Fruit fly (Drosophila melanogaster) whole organism, prepupa: ENCODE measurements around the gene CG15522.

Experiments used
- CG10631 ChIP-seq: fragments of 200-800 bp; sonication (Bioruptor generic); optimal IDR thresholded peaks from 2 replicates; lab custom pipeline; 2016; ENCODE audit warnings: missing biosample characterization, missing genetic modification characterization
- CG10669 ChIP-seq: fragments of 200-800 bp; sonication (Bioruptor generic); optimal IDR thresholded peaks from 3 replicates; lab custom pipeline; 2018; ENCODE audit warnings: missing biosample characterization, mild to moderate bottlenecking, missing genetic modification characterization, moderate library complexity
- CG11294 ChIP-seq: fragments of 200-800 bp; sonication (Bioruptor generic); IDR thresholded peaks from 2 replicates; pipeline ENCODE4 v1.3.6; 2022; ENCODE audit warnings: missing biosample characterization, missing genetic modification characterization
- CG11762 ChIP-seq: fragments of 200-800 bp; sonication (Bioruptor generic); optimal IDR thresholded peaks from 3 replicates; lab custom pipeline; 2016; ENCODE audit warnings: missing biosample characterization, missing genetic modification characterization; ENCODE audit not compliant: insufficient read depth
- CG11902 ChIP-seq: fragments of 200-800 bp; sonication (Bioruptor generic); optimal IDR thresholded peaks from 3 replicates; lab custom pipeline; 2016; ENCODE audit warnings: missing biosample characterization, missing genetic modification characterization
- CG15336 ChIP-seq: fragments of 200-800 bp; sonication (Bioruptor generic); IDR thresholded peaks from 2 replicates; pipeline ENCODE4 v1.3.6; 2022; ENCODE audit warnings: missing biosample characterization, missing genetic modification characterization
- CG1621 ChIP-seq: fragments of 200-800 bp; sonication (Bioruptor generic); optimal IDR thresholded peaks from 3 replicates; lab custom pipeline; 2018; ENCODE audit warnings: missing biosample characterization, mild to moderate bottlenecking, missing genetic modification characterization
- CG16779 ChIP-seq: fragments of 200-800 bp; sonication (Bioruptor generic); optimal IDR thresholded peaks from 3 replicates; lab custom pipeline; 2017; ENCODE audit warnings: missing biosample characterization, mild to moderate bottlenecking, missing genetic modification characterization
- CG3032 ChIP-seq: fragments of 200-800 bp; optimal IDR thresholded peaks from 2 replicates; lab custom pipeline; 2019; ENCODE audit warnings: missing biosample characterization, mild to moderate bottlenecking, missing genetic modification characterization, moderate library complexity
- CG31627 ChIP-seq: fragments of 200-800 bp; sonication (Bioruptor generic); optimal IDR thresholded peaks from 3 replicates; lab custom pipeline; 2016; ENCODE audit warnings: missing biosample characterization, missing genetic modification characterization
- CG32006 ChIP-seq: fragments of 200-800 bp; sonication (Bioruptor generic); optimal IDR thresholded peaks from 3 replicates; lab custom pipeline; 2017; ENCODE audit warnings: missing biosample characterization, mild to moderate bottlenecking, missing genetic modification characterization
- CG34406 ChIP-seq: fragments of 200-800 bp; sonication (Bioruptor generic); optimal IDR thresholded peaks from 3 replicates; lab custom pipeline; 2016; ENCODE audit warnings: missing biosample characterization, missing genetic modification characterization
- CG3919 ChIP-seq: fragments of 200-800 bp; sonication (Bioruptor generic); optimal IDR thresholded peaks from 3 replicates; lab custom pipeline; 2016; ENCODE audit warnings: missing biosample characterization, missing genetic modification characterization
- CG4318 ChIP-seq: fragments of 200-800 bp; sonication (Bioruptor generic); optimal IDR thresholded peaks from 3 replicates; lab custom pipeline; 2017; ENCODE audit warnings: missing biosample characterization, mild to moderate bottlenecking, missing genetic modification characterization
- CG6163 ChIP-seq: fragments of 200-800 bp; sonication (Bioruptor generic); IDR thresholded peaks from 3 replicates; pipeline ENCODE4 v1.3.6; 2022; ENCODE audit warnings: missing biosample characterization, missing genetic modification characterization
- CG6276 ChIP-seq: fragments of 200-800 bp; sonication (Bioruptor generic); optimal IDR thresholded peaks from 2 replicates; lab custom pipeline; 2017; ENCODE audit warnings: missing biosample characterization, mild to moderate bottlenecking, missing genetic modification characterization
- CG6792 ChIP-seq: fragments of 200-800 bp; sonication (Bioruptor generic); optimal IDR thresholded peaks from 3 replicates; lab custom pipeline; 2016; ENCODE audit warnings: missing biosample characterization, missing genetic modification characterization
- CG6808 ChIP-seq: fragments of 200-800 bp; sonication (Bioruptor generic); optimal IDR thresholded peaks from 3 replicates; lab custom pipeline; 2017; ENCODE audit warnings: missing biosample characterization, missing genetic modification characterization, mild to moderate bottlenecking, moderate library complexity, missing genetic modification reagents
- CG6854 ChIP-seq: fragments of 200-800 bp; sonication (Bioruptor generic); optimal IDR thresholded peaks from 2 replicates; lab custom pipeline; 2017; ENCODE audit warnings: missing biosample characterization, mild to moderate bottlenecking, missing genetic modification characterization
- CG7368 ChIP-seq: fragments of 200-800 bp; sonication (Bioruptor generic); optimal IDR thresholded peaks from 3 replicates; lab custom pipeline; 2016; ENCODE audit warnings: missing biosample characterization, missing genetic modification characterization
- CG8119 ChIP-seq: fragments of 200-800 bp; sonication (Bioruptor generic); IDR thresholded peaks from 3 replicates; pipeline ENCODE4 v1.3.6; 2022; ENCODE audit warnings: missing biosample characterization, missing genetic modification characterization
- CG8319 ChIP-seq: fragments of 200-800 bp; sonication (Bioruptor generic); optimal IDR thresholded peaks from 3 replicates; lab custom pipeline; 2016; ENCODE audit warnings: missing biosample characterization, missing genetic modification characterization
- CG8632 ChIP-seq: fragments of 200-800 bp; sonication (Bioruptor generic); optimal IDR thresholded peaks from 3 replicates; lab custom pipeline; 2016; ENCODE audit warnings: missing biosample characterization, missing genetic modification characterization
- CG9139 ChIP-seq: fragments of 200-800 bp; sonication (Bioruptor generic); optimal IDR thresholded peaks from 3 replicates; lab custom pipeline; 2017; ENCODE audit warnings: missing biosample characterization, mild to moderate bottlenecking, missing genetic modification characterization
- Eip78C ChIP-seq: fragments of 200-800 bp; sonication (Bioruptor generic); peaks from one replicate; lab custom pipeline; 2016; ENCODE audit warnings: missing biosample characterization, missing genetic modification characterization
- Eip93F ChIP-seq: fragments of 200-800 bp; sonication (Bioruptor generic); optimal IDR thresholded peaks from 2 replicates; lab custom pipeline; 2016; ENCODE audit warnings: missing biosample characterization, mild to moderate bottlenecking, missing genetic modification characterization
- Ets21C ChIP-seq: fragments of 200-800 bp; sonication (Bioruptor generic); optimal IDR thresholded peaks from 3 replicates; lab custom pipeline; 2016; ENCODE audit warnings: missing biosample characterization, missing genetic modification characterization
- Ets96B ChIP-seq: fragments of 200-800 bp; optimal IDR thresholded peaks from 2 replicates; lab custom pipeline; 2019; ENCODE audit warnings: missing biosample characterization, mild to moderate bottlenecking, missing genetic modification characterization, moderate library complexity
- Gug ChIP-seq: fragments of 200-800 bp; sonication (Bioruptor generic); IDR thresholded peaks from 2 replicates; pipeline ENCODE4 v1.3.6; 2022; ENCODE audit warnings: missing biosample characterization, missing genetic modification characterization
- Hr39 ChIP-seq: fragments of 200-800 bp; sonication (Bioruptor generic); optimal IDR thresholded peaks from 2 replicates; lab custom pipeline; 2016; ENCODE audit warnings: missing biosample characterization, missing genetic modification characterization
- Hr4 ChIP-seq: fragments of 200-800 bp; sonication (Bioruptor generic); optimal IDR thresholded peaks from 3 replicates; lab custom pipeline; 2016; ENCODE audit warnings: missing biosample characterization, missing genetic modification characterization
- Lpt ChIP-seq: fragments of 200-800 bp; sonication (Bioruptor generic); optimal IDR thresholded peaks from 3 replicates; lab custom pipeline; 2016; ENCODE audit warnings: missing biosample characterization, missing genetic modification characterization
- Met ChIP-seq: fragments of 200-800 bp; sonication (Bioruptor generic); optimal IDR thresholded peaks from 3 replicates; lab custom pipeline; 2016; ENCODE audit warnings: missing biosample characterization, missing genetic modification characterization
- OdsH ChIP-seq: fragments of 200-800 bp; sonication (Bioruptor generic); optimal IDR thresholded peaks from 3 replicates; lab custom pipeline; 2016; ENCODE audit warnings: missing biosample characterization, missing genetic modification characterization
- Smox ChIP-seq: fragments of 200-800 bp; sonication (Bioruptor generic); optimal IDR thresholded peaks from 3 replicates; lab custom pipeline; 2016; ENCODE audit warnings: missing biosample characterization, missing genetic modification characterization
- Sox14 ChIP-seq: fragments of 200-800 bp; sonication (Bioruptor generic); optimal IDR thresholded peaks from 3 replicates; lab custom pipeline; 2016; ENCODE audit warnings: missing biosample characterization, missing genetic modification characterization
- Sox15 ChIP-seq: fragments of 200-800 bp; sonication (Bioruptor generic); optimal IDR thresholded peaks from 3 replicates; lab custom pipeline; 2016; ENCODE audit warnings: missing biosample characterization, missing genetic modification characterization
- achi ChIP-seq: fragments of 200-800 bp; sonication (Bioruptor generic); optimal IDR thresholded peaks from 3 replicates; lab custom pipeline; 2016; ENCODE audit warnings: missing biosample characterization, missing genetic modification characterization
- dac ChIP-seq: fragments of 200-800 bp; sonication (Bioruptor generic); optimal IDR thresholded peaks from 2 replicates; lab custom pipeline; 2017; ENCODE audit warnings: missing biosample characterization, mild to moderate bottlenecking, missing genetic modification characterization
- dsx ChIP-seq: fragments of 200-800 bp; optimal IDR thresholded peaks from 3 replicates; lab custom pipeline; 2019; ENCODE audit warnings: missing biosample characterization, mild to moderate bottlenecking, missing genetic modification characterization, moderate library complexity; ENCODE audit not compliant: poor library complexity, severe bottlenecking
- eg ChIP-seq: fragments of 200-800 bp; sonication (Bioruptor generic); IDR thresholded peaks from 3 replicates; pipeline ENCODE4 v1.3.6; 2022; ENCODE audit warnings: missing biosample characterization, missing genetic modification characterization
- esn ChIP-seq: fragments of 200-800 bp; sonication (Bioruptor generic); optimal IDR thresholded peaks from 2 replicates; lab custom pipeline; 2016; ENCODE audit warnings: missing biosample characterization, mild to moderate bottlenecking, missing genetic modification characterization, moderate library complexity
- fd59A ChIP-seq: fragments of 200-800 bp; sonication (Bioruptor generic); optimal IDR thresholded peaks from 2 replicates; lab custom pipeline; 2017; ENCODE audit warnings: missing biosample characterization, mild to moderate bottlenecking, missing genetic modification characterization, missing genetic modification reagents
- fd85E ChIP-seq: fragments of 200-800 bp; sonication (Bioruptor generic); optimal IDR thresholded peaks from 3 replicates; lab custom pipeline; 2016; ENCODE audit warnings: missing biosample characterization, missing genetic modification characterization
- fkh ChIP-seq: fragments of 200-800 bp; sonication (Bioruptor generic); optimal IDR thresholded peaks from 3 replicates; lab custom pipeline; 2017; ENCODE audit warnings: missing biosample characterization, mild to moderate bottlenecking, missing genetic modification characterization, moderate library complexity
- lz ChIP-seq: fragments of 200-800 bp; sonication (Bioruptor generic); optimal IDR thresholded peaks from 3 replicates; lab custom pipeline; 2016; ENCODE audit warnings: missing biosample characterization, missing genetic modification characterization
- net ChIP-seq: fragments of 200-800 bp; sonication (Bioruptor generic); optimal IDR thresholded peaks from 3 replicates; lab custom pipeline; 2016; ENCODE audit warnings: missing biosample characterization, missing genetic modification characterization
- pdm3 ChIP-seq: fragments of 200-800 bp; sonication (Bioruptor generic); optimal IDR thresholded peaks from 3 replicates; lab custom pipeline; 2016; ENCODE audit warnings: missing biosample characterization, missing genetic modification characterization
- salr ChIP-seq, 2 experiments: fragments of 200-800 bp; sonication (Bioruptor generic); optimal IDR thresholded peaks; 3 replicates each; lab custom pipeline; 2016 to 2018; ENCODE audit warnings: missing biosample characterization in 2 of 2, missing genetic modification characterization in 2 of 2, mild to moderate bottlenecking in 1 of 2
- spab ChIP-seq: fragments of 200-800 bp; sonication (Bioruptor generic); optimal IDR thresholded peaks from 2 replicates; lab custom pipeline; 2017; ENCODE audit warnings: missing biosample characterization, mild to moderate bottlenecking, missing genetic modification characterization, missing genetic modification reagents
- ss ChIP-seq, 2 experiments: fragments of 200-800 bp; sonication (Bioruptor generic); optimal IDR thresholded peaks; 2 replicates in 1 of 2; 3 replicates in 1 of 2; lab custom pipeline; 2017 to 2018; ENCODE audit warnings: mild to moderate bottlenecking in 2 of 2, missing biosample characterization in 2 of 2, missing genetic modification characterization in 2 of 2, moderate library complexity in 1 of 2
- topi ChIP-seq: fragments of 200-800 bp; sonication (Bioruptor generic); optimal IDR thresholded peaks from 3 replicates; lab custom pipeline; 2016; ENCODE audit warnings: missing biosample characterization, missing genetic modification characterization
- vri ChIP-seq: fragments of 200-800 bp; sonication (Bioruptor generic); optimal IDR thresholded peaks from 3 replicates; lab custom pipeline; 2016; ENCODE audit warnings: missing biosample characterization, mild to moderate bottlenecking, missing genetic modification characterization

The CG15522 gene

DNA sequence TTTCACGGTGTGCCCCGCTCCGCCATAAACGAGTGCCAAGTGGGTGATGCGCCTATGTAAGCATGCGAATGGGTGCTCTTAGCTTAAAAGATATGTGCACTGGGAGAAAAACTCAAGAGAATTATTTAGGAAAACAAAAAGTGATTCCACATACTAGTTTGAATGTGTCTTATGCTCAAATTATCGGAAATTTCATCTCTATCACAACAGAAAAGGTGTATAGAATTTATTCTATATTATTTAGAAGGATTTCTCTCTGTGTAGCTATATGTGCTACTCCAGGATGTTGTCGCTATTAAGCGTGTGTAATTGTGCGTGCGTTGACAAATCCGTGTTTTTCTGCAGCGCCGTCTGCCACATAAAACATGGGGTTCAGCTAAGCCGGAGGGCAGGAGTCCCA, 32.3 kb downstream of the CG15522 start:
- TF ChIP-seq salr (GFP tag; optimal IDR thresholded peaks at IDR 0.05; lab: Kevin White, UChicago) (no peak), CG15336 (0 out of 2 replicates have a peak, but pooled peaks have one; percentile 37), CG1621 (tag; lab: Kevin White, UChicago) (no peak), esn (GFP tag; lab: Kevin White, UChicago) (no peak), lz (no peak), CG11762 (GFP tag; lab: Kevin White, UChicago) (no peak), fkh (GFP tag; lab: Kevin White, UChicago) (no peak), dac (GFP tag; lab: Kevin White, UChicago) (no peak), Hr39 (GFP tag; lab: Kevin White, UChicago) (no peak), CG32006 (GFP tag; lab: Kevin White, UChicago) (peak; percentile 35), Met (GFP tag; lab: Kevin White, UChicago) (no peak), vri (no peak), Eip78C (GFP tag; lab: Kevin White, UChicago) (peak; percentile 65), CG11902 (no peak), CG6854 (GFP tag; lab: Kevin White, UChicago) (no peak), CG31627 (GFP tag; lab: Kevin White, UChicago) (no peak), CG8119 (GFP tag; lab: Robert Waterston, UW) (peak; percentile 49; the same call in 2 of the 3 replicates), dsx (no peak), CG16779 (tag; lab: Kevin White, UChicago) (no peak), CG10631 (GFP tag; lab: Kevin White, UChicago) (no peak), Hr4 (no peak), CG6276 (GFP tag; lab: Kevin White, UChicago) (no peak), CG8319 (GFP tag; lab: Kevin White, UChicago) (no peak), CG11294 (no peak), Smox (GFP tag; lab: Kevin White, UChicago) (no peak), CG34406 (GFP tag; lab: Kevin White, UChicago) (no peak), CG6808 (GFP tag; lab: Kevin White, UChicago) (no peak), CG7368 (GFP tag; lab: Kevin White, UChicago) (no peak), CG10669 (peak; percentile 11), Ets21C (GFP tag; lab: Kevin White, UChicago) (no peak), net (GFP tag; lab: Kevin White, UChicago) (no peak), CG8632 (GFP tag; lab: Kevin White, UChicago) (no peak), eg (0 out of 3 replicates have a peak, but pooled peaks have one; percentile 44), achi (GFP tag; lab: Kevin White, UChicago) (peak; percentile 5), Ets96B (tag; lab: Kevin White, UChicago) (no peak), Sox14 (no peak), ss (GFP tag; optimal IDR thresholded peaks at IDR 0.05; lab: Kevin White, UChicago) (peak in 1 of 2 experiments; percentile 1), Eip93F (GFP tag; lab: Kevin White, UChicago) (no peak), pdm3 (GFP tag; lab: Kevin White, UChicago) (no peak), topi (GFP tag; lab: Kevin White, UChicago) (no peak), CG3919 (no peak), Lpt (no peak), CG6792 (GFP tag; lab: Kevin White, UChicago) (no peak), OdsH (GFP tag; lab: Kevin White, UChicago) (no peak), spab (no peak), CG4318 (GFP tag; lab: Kevin White, UChicago) (no peak), CG6163 (GFP tag; lab: Robert Waterston, UW) (peak; percentile 60; the same call in 2 of the 3 replicates), Sox15 (no peak), fd85E (GFP tag; lab: Kevin White, UChicago) (no peak), Gug (no peak), fd59A (GFP tag; lab: Kevin White, UChicago) (no peak), CG9139 (GFP tag; lab: Kevin White, UChicago) (no peak), CG3032 (tag; lab: Kevin White, UChicago) (no peak)
